Worm (Caenorhabditis elegans): ENCODE results near the gene klc-1.
A peak's percentile ranks its signal among the peaks of the same experiment; 100 is the strongest.

Gene klc-1

ce11 chrIV:11038618-11038664 lies 45.1 kb upstream of the klc-1 start, which contains the start of gene kdin-1:
Gene kdin-1, plus strand, starts transcription at chrIV:11038655.
- no peak for TF ChIP-seq lin-15B (tag; optimal IDR thresholded peaks at IDR 0.05)

ce11 chrIV:11038665-11039064 lies 44.9 kb upstream of the klc-1 start:
- TF ChIP-seq fkh-10 (GFP tag; optimal IDR thresholded peaks at IDR 0.05) (no peak), elt-3 (tag; optimal IDR thresholded peaks at IDR 0.05) (no peak), fos-1 (tag; optimal IDR thresholded peaks at IDR 0.05) (no peak), eor-1 (tag; optimal IDR thresholded peaks at IDR 0.05) (no peak), ceh-82 (tag; optimal IDR thresholded peaks at IDR 0.05) (no peak), snpc-4 (tag; optimal IDR thresholded peaks at IDR 0.05) (peak; percentile 50), egl-5 (tag; optimal IDR thresholded peaks at IDR 0.05) (no peak), R02D3.7 (tag; optimal IDR thresholded peaks at IDR 0.05) (no peak), nhr-76 (tag; optimal IDR thresholded peaks at IDR 0.05) (no peak), hmg-11 (tag; optimal IDR thresholded peaks at IDR 0.05) (peak; percentile 55), nhr-43 (tag; optimal IDR thresholded peaks at IDR 0.05; ENCODE audit: poor library complexity, severe bottlenecking) (no peak), nhr-23 (tag; optimal IDR thresholded peaks at IDR 0.05) (no peak), nfya-1 (tag; optimal IDR thresholded peaks at IDR 0.05; ENCODE audit: insufficient read depth) (peak; percentile 28), ZK546.5 (tag; optimal IDR thresholded peaks at IDR 0.05) (no peak), nhr-77 (tag; optimal IDR thresholded peaks at IDR 0.05) (no peak), pha-4 (tag; optimal IDR thresholded peaks at IDR 0.05) (peak; percentile 20), fkh-2 (tag; optimal IDR thresholded peaks at IDR 0.05) (no peak), nhr-12 (tag; optimal IDR thresholded peaks at IDR 0.05) (no peak), mml-1 (tag; optimal IDR thresholded peaks at IDR 0.05) (no peak)

ce11 chrIV:11044377-11044776 lies 39.2 kb upstream of the klc-1 start:
- TF ChIP-seq egl-27 (tag; optimal IDR thresholded peaks at IDR 0.05) (no peak), ceh-28 (tag; optimal IDR thresholded peaks at IDR 0.05) (no peak), ceh-9 (tag; optimal IDR thresholded peaks at IDR 0.05) (no peak), snpc-4 (tag; optimal IDR thresholded peaks at IDR 0.05) (no peak), ztf-11 (tag; optimal IDR thresholded peaks at IDR 0.05) (no peak), nhr-67 (tag; optimal IDR thresholded peaks at IDR 0.05) (no peak), aly-2 (tag; optimal IDR thresholded peaks at IDR 0.05) (no peak), ama-1 (optimal IDR thresholded peaks at IDR 0.05) (no peak), lin-39 (tag; optimal IDR thresholded peaks at IDR 0.05) (no peak), zag-1 (tag; optimal IDR thresholded peaks at IDR 0.05) (no peak), sea-2 (GFP tag; optimal IDR thresholded peaks at IDR 0.05) (no peak), nhr-77 (tag; optimal IDR thresholded peaks at IDR 0.05) (no peak), pqm-1 (tag; optimal IDR thresholded peaks at IDR 0.05) (no peak), R02D3.7 (tag; optimal IDR thresholded peaks at IDR 0.05) (no peak)

- TF ChIP-seq unc-39 (tag; optimal IDR thresholded peaks at IDR 0.05) (no peak), unc-62 (GFP tag; optimal IDR thresholded peaks at IDR 0.05) (no peak), nhr-67 (tag; optimal IDR thresholded peaks at IDR 0.05) (no peak), nhr-12 (tag; optimal IDR thresholded peaks at IDR 0.05) (no peak), nhr-77 (tag; optimal IDR thresholded peaks at IDR 0.05) (no peak), ama-1 (optimal IDR thresholded peaks at IDR 0.05) (no peak), aly-2 (tag; optimal IDR thresholded peaks at IDR 0.05) (no peak), elt-2 (tag; optimal IDR thresholded peaks at IDR 0.05) (no peak), snpc-4 (tag; optimal IDR thresholded peaks at IDR 0.05) (no peak), nhr-25 (tag; optimal IDR thresholded peaks at IDR 0.05) (no peak), fkh-2 (tag; optimal IDR thresholded peaks at IDR 0.05) (no peak), elt-1 (tag; optimal IDR thresholded peaks at IDR 0.05) (no peak), elt-3 (tag; optimal IDR thresholded peaks at IDR 0.05) (no peak), ztf-11 (tag; optimal IDR thresholded peaks at IDR 0.05) (no peak), mml-1 (tag; optimal IDR thresholded peaks at IDR 0.05) (no peak), nhr-76 (tag; optimal IDR thresholded peaks at IDR 0.05) (no peak), nhr-23 (tag; optimal IDR thresholded peaks at IDR 0.05) (no peak)
These were observed 34.7 kb upstream of the klc-1 start, which contains the start of gene F36H1.11 for ce11 chrIV:11048871-11049270. Gene F36H1.11, plus strand, starts transcription at chrIV:11049171.

- TF ChIP-seq eor-1 (tag; optimal IDR thresholded peaks at IDR 0.05) (no peak), mml-1 (tag; optimal IDR thresholded peaks at IDR 0.05) (no peak), R02D3.7 (tag; optimal IDR thresholded peaks at IDR 0.05) (no peak), nhr-28 (tag; optimal IDR thresholded peaks at IDR 0.05) (no peak), fos-1 (tag; optimal IDR thresholded peaks at IDR 0.05) (no peak)
These were observed 33.7 kb upstream of the klc-1 start, which contains the start of gene F36H1.3 for ce11 chrIV:11049806-11050205. Gene F36H1.3, plus strand, starts transcription at chrIV:11050128.
